Fruit fly (Drosophila melanogaster) ovary, adult (tissue): Measurements from ENCODE around the gene crp.

ENCODE experiments used
- CG17801 ChIP-seq: fragments of 200-800 bp; optimal IDR thresholded peaks from 2 replicates; lab custom pipeline; 2019; ENCODE audit warnings: missing biosample characterization, mild to moderate bottlenecking, missing genetic modification characterization, moderate library complexity; ENCODE audit not compliant: partially characterized antibody

crp gene

dm6 chr2L:16270667-16271485 is 16.7 kb downstream of the crp start:
- TF ChIP-seq CG17801 (GFP tag; lab: Kevin White, UChicago): peak; percentile 43

- peak; percentile 90 for TF ChIP-seq CG17801 (GFP tag; lab: Kevin White, UChicago)
These were observed 18.0 kb downstream of the crp start for dm6 chr2L:16269232-16270134.

dm6 chr2L:16268869-16269231 is 18.7 kb downstream of the crp start:
- no peak for TF ChIP-seq CG17801 (GFP tag; lab: Kevin White, UChicago)

DNA sequence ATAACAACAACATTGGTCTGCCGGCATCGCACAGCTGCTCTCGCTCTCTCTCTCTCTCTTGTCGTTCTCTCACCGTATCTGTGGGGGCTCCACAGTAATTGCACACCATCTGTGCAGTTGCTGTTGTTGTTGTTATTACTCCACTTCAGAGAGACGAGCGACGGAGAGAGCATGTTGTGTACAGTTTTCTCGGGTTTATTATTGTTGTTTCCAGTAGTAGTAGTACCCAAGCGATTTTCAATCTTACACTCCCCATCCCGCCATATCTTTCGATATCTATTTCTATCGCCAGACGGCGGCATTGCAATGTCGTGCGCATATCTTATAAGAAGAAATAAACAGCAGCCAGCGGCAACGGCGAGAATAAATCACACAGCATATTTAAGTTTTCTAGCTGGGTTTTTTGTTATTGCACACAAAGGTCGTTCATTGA is 19.4 kb downstream of the crp start:
- peak; percentile 65 for TF ChIP-seq CG17801 (GFP tag; lab: Kevin White, UChicago)

dm6 chr2L:16267159-16268065 is 20.1 kb downstream of the crp start:
- no peak for TF ChIP-seq CG17801 (GFP tag; lab: Kevin White, UChicago)

- no peak for TF ChIP-seq CG17801 (GFP tag; lab: Kevin White, UChicago)
These were observed 23.8 kb downstream of the crp start for dm6 chr2L:16263723-16264122.

DNA sequence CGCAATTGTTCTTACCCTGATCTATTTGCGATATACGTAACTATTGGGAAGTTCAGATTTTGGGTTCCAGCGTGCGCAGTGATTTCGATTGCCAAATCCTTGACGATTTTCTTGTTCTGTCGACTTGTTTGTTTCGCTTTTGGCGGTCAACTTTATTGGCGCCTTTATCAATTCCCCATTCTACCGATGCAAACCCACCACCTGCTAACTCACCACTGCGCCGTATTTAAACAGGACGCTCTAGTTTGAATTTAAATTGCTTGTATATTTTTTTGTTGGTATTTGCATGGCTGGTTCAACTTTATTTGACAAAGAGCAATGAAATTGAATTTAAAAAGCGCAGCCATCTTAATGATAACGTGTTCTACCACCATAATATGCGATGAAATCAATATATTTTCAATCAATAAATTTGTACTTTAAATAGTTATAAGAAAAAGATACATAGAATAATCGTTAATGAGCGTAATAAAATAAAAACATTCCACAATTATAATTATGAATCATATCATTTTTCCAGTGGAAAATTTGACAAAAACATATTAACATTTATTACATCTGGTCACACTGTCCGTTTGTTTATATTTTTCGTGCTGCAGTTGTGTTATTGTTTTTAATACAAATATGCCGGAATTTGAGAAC is 25.8 kb downstream of the crp start, which contains the start of the genes twe and CG4935:
twe (minus strand) TSS at position 302 of the 642 bp plus-strand sequence.
CG4935 (plus strand) TSS at position 566 of the 642 bp plus-strand sequence.
- no peak for TF ChIP-seq CG17801 (GFP tag; lab: Kevin White, UChicago)

- TF ChIP-seq CG17801 (GFP tag; lab: Kevin White, UChicago): peak; percentile 97
These were observed 30.1 kb downstream of the crp start, which contains the start of the genes PRL-1 and EndoGI for dm6 chr2L:16257227-16258071. PRL-1 (minus strand) TSS chr2L:16257606. EndoGI (plus strand) TSS chr2L:16257688.

- no peak for TF ChIP-seq CG17801 (GFP tag; lab: Kevin White, UChicago)
These were observed 31.5 kb downstream of the crp start for dm6 chr2L:16256118-16256435.

DNA sequence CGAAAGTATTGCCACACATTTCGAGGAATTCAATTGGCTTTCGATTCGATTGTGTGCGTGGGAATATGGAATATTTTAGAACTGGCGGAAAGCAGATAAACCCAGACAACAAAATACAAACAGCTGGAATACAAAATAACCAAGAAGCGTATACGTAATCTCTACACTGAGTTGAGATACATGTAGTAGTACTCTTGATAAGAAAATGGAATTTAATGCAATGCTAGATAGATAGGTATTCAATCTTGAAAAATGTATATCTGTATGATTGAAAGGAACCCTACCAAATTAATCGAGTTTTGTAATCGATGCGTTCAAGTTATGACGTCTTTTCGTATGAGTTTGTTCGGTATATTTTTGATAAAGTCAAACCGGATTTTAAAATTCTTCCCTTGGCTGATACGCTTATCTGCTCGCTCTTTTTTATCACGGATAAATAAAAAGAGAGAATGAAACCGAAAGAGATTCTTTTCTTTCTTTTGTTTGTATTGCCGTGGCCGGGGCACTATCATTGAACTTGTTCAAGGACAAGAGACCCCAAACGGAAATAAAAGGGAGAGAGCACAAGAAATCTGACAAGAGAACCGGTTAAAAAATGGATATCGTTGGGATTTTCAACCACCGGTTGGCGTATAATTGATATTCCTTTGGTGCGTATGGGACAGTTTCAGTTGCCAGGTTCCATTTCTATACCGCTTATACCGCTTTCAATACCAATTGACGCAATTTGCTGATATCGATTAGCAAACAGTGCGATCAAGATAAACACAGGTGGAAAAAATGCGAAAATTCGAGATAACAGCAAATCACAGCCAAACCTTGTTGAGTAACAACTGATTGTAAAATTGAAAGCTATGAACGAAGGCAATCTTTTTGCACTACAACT is 32.1 kb downstream of the crp start:
- TF ChIP-seq CG17801 (GFP tag; lab: Kevin White, UChicago): no peak

DNA sequence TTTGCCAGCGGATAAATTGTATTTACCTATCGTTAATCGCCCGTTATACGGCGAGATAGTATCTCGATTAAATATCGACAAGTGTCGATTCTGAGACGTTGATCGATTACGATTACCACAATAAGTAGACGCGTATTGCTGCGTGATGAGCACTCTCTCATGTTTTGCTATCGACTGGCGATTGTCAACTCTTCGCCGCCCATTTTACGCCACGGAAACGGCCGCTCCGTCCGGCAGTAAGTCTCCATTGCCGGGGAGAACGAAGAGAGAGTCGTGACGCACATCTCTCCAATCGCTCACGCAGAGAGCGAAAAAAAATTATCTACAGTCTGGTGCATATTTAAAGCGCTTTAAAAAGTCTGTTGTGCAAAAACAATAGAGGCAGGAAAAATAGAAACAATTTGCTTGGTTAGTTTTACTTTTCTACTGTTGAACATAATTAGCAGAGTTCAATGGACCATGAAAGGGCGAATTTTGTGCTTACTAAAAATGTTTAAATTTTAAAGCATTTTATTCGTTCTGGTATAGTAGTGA is 35.9 kb downstream of the crp start, which contains the start of gene CG46309:
CG46309 (minus strand) TSS at position 191 of the 534 bp plus-strand sequence.
- TF ChIP-seq CG17801 (GFP tag; lab: Kevin White, UChicago): peak; percentile 34

- TF ChIP-seq CG17801 (GFP tag; lab: Kevin White, UChicago): no peak
These were observed 45.9 kb downstream of the crp start, which contains the start of gene CG42818 for dm6 chr2L:16241639-16242038. CG42818 (plus strand) TSS chr2L:16241939.
